Worm (Caenorhabditis elegans): Measurements from ENCODE around the gene Y38H6C.23.
"Not testable (repeated sequence)": the region's sequence is repeated elsewhere in the genome, so short reads cannot be mapped to it uniquely, and the experiment has no call there.

The Y38H6C.23 gene

ce11 chrV:20527493-20527892 is 28.7 kb downstream of the Y38H6C.23 start, which contains the start of gene Y38H6C.13:
Gene Y38H6C.13 (plus strand): TSS chrV:20527793.
- TF ChIP-seq nhr-21 (tag; optimal IDR thresholded peaks at IDR 0.05) (no peak), mab-5 (tag; optimal IDR thresholded peaks at IDR 0.05) (no peak), lsy-2 (tag; optimal IDR thresholded peaks at IDR 0.05) (no peak), ZK546.5 (tag; optimal IDR thresholded peaks at IDR 0.05) (no peak), mbf-1 (tag; optimal IDR thresholded peaks at IDR 0.05) (no peak), unc-55 (GFP tag; optimal IDR thresholded peaks at IDR 0.05) (no peak), nhr-23 (tag; optimal IDR thresholded peaks at IDR 0.05) (no peak), nhr-237 (tag; optimal IDR thresholded peaks at IDR 0.05) (no peak), aly-2 (tag; optimal IDR thresholded peaks at IDR 0.05) (no peak), fos-1 (tag; optimal IDR thresholded peaks at IDR 0.05) (no peak), dmd-4 (tag; optimal IDR thresholded peaks at IDR 0.05) (no peak)

- TF ChIP-seq sma-9 (GFP tag; optimal IDR thresholded peaks at IDR 0.05) (peak; percentile 64), sma-9 (tag; optimal IDR thresholded peaks at IDR 0.05) (no peak), fos-1 (tag; optimal IDR thresholded peaks at IDR 0.05) (peak; percentile 98), gmeb-1 (tag; optimal IDR thresholded peaks at IDR 0.05) (peak; percentile 17), ama-1 (optimal IDR thresholded peaks at IDR 0.05) (no peak)
These were observed 30.2 kb downstream of the Y38H6C.23 start, which contains the start of the genes srh-166 and Y38H6C.24 for ce11 chrV:20525816-20526459. Gene srh-166 (minus strand): TSS chrV:20525866. Gene Y38H6C.24 (plus strand): TSS chrV:20526435.

ce11 chrV:20522219-20522618 is 33.9 kb downstream of the Y38H6C.23 start, which contains the start of the genes Y38H6C.9 and fbxa-150:
Gene Y38H6C.9 (minus strand): TSS chrV:20522270.
Gene fbxa-150 (plus strand): TSS chrV:20522598.
- TF ChIP-seq sma-9 (GFP tag; optimal IDR thresholded peaks at IDR 0.05) (no peak), sma-9 (tag; optimal IDR thresholded peaks at IDR 0.05) (no peak), unc-39 (tag; optimal IDR thresholded peaks at IDR 0.05) (no peak), lsy-2 (tag; optimal IDR thresholded peaks at IDR 0.05) (no peak), elt-1 (tag; optimal IDR thresholded peaks at IDR 0.05) (no peak), unc-55 (GFP tag; optimal IDR thresholded peaks at IDR 0.05) (peak; percentile 65), mab-5 (tag; optimal IDR thresholded peaks at IDR 0.05) (no peak), C34F6.9 (tag; optimal IDR thresholded peaks at IDR 0.05) (peak; percentile 75), fos-1 (tag; optimal IDR thresholded peaks at IDR 0.05) (peak; percentile 23)

- no peak for TF ChIP-seq dmd-4 (tag; optimal IDR thresholded peaks at IDR 0.05)
- no peak for TF ChIP-seq lsy-2 (tag; optimal IDR thresholded peaks at IDR 0.05)
- no peak for TF ChIP-seq nhr-23 (tag; optimal IDR thresholded peaks at IDR 0.05)
- TF ChIP-seq nhr-129 (tag; optimal IDR thresholded peaks at IDR 0.05): no peak
- no peak for TF ChIP-seq mbf-1 (tag; optimal IDR thresholded peaks at IDR 0.05)
- TF ChIP-seq Y55F3AM.14 (GFP tag; optimal IDR thresholded peaks at IDR 0.05): no peak
- no peak for TF ChIP-seq ama-1 (optimal IDR thresholded peaks at IDR 0.05)
- no peak for TF ChIP-seq crh-2 (tag; optimal IDR thresholded peaks at IDR 0.05)
- TF ChIP-seq nhr-77 (tag; optimal IDR thresholded peaks at IDR 0.05): no peak
- no peak for TF ChIP-seq F13H6.1 (tag; optimal IDR thresholded peaks at IDR 0.05)
These were observed 37.2 kb downstream of the Y38H6C.23 start, which contains the start of gene Y38H6C.25 for ce11 chrV:20518927-20519326. Gene Y38H6C.25 (plus strand): TSS chrV:20519227.

- TF ChIP-seq fos-1 (tag; optimal IDR thresholded peaks at IDR 0.05) (no peak), gmeb-1 (tag; optimal IDR thresholded peaks at IDR 0.05) (no peak), aly-2 (tag; optimal IDR thresholded peaks at IDR 0.05) (no peak), unc-55 (GFP tag; optimal IDR thresholded peaks at IDR 0.05) (no peak), ama-1 (optimal IDR thresholded peaks at IDR 0.05) (no peak), F13H6.1 (tag; optimal IDR thresholded peaks at IDR 0.05) (no peak), snpc-4 (tag; optimal IDR thresholded peaks at IDR 0.05) (no peak), sma-3 (GFP tag; optimal IDR thresholded peaks at IDR 0.05) (no peak)
These were observed 39.2 kb downstream of the Y38H6C.23 start for ce11 chrV:20517005-20517404.

ce11 chrV:20514483-20514882 is 41.7 kb downstream of the Y38H6C.23 start:
- TF ChIP-seq fos-1 (tag; optimal IDR thresholded peaks at IDR 0.05): peak; percentile 63
- no peak for TF ChIP-seq R02D3.7 (tag; optimal IDR thresholded peaks at IDR 0.05)
- TF ChIP-seq C34F6.9 (tag; optimal IDR thresholded peaks at IDR 0.05): no peak
- TF ChIP-seq nhr-25 (tag; optimal IDR thresholded peaks at IDR 0.05): no peak
- no peak for TF ChIP-seq nhr-21 (tag; optimal IDR thresholded peaks at IDR 0.05)
- no peak for TF ChIP-seq unc-62 (GFP tag; optimal IDR thresholded peaks at IDR 0.05)
- no peak for TF ChIP-seq mbf-1 (tag; optimal IDR thresholded peaks at IDR 0.05)
- TF ChIP-seq snpc-4 (tag; optimal IDR thresholded peaks at IDR 0.05): no peak

- TF ChIP-seq ceh-82, sem-4, nhr-129 (tag; optimal IDR thresholded peaks at IDR 0.05): not testable (repeated sequence)
These were observed 42.5 kb downstream of the Y38H6C.23 start, which contains the start of gene Y38H6C.8 for ce11 chrV:20513661-20514060. Gene Y38H6C.8 (plus strand): TSS chrV:20513961.
